Worm (Caenorhabditis elegans): ENCODE results near the gene ecps-1.
"Not testable (repeated sequence)": the region's sequence is repeated elsewhere in the genome, so short reads cannot be mapped to it uniquely, and the experiment has no call there.

ecps-1 gene

ce11 chrIII:10451012-10451411 lies 9.3 kb downstream of the ecps-1 start, which contains the start of gene H04D03.4:
TSS of gene H04D03.4 (minus strand) at chrIII:10451112.
- TF ChIP-seq ceh-16 (tag; optimal IDR thresholded peaks at IDR 0.05), result no peak
- TF ChIP-seq snpc-4 (tag; optimal IDR thresholded peaks at IDR 0.05), result no peak
- TF ChIP-seq nhr-67 (tag; optimal IDR thresholded peaks at IDR 0.05), result no peak
- no peak for TF ChIP-seq nhr-23 (tag; optimal IDR thresholded peaks at IDR 0.05)
- TF ChIP-seq aly-2 (tag; optimal IDR thresholded peaks at IDR 0.05), result no peak
- no peak for TF ChIP-seq egl-5 (tag; optimal IDR thresholded peaks at IDR 0.05)
- no peak for TF ChIP-seq nhr-77 (tag; optimal IDR thresholded peaks at IDR 0.05)
- TF ChIP-seq lsy-12 (tag; optimal IDR thresholded peaks at IDR 0.05), result no peak

ce11 chrIII:10446730-10447129 lies 13.6 kb downstream of the ecps-1 start, which contains the start of gene H04D03.7:
TSS of gene H04D03.7 (minus strand) at chrIII:10446830.
- TF ChIP-seq egl-5 (tag; optimal IDR thresholded peaks at IDR 0.05) (no peak), sea-2 (GFP tag; optimal IDR thresholded peaks at IDR 0.05) (no peak), snpc-4 (tag; optimal IDR thresholded peaks at IDR 0.05) (no peak), R02D3.7 (tag; optimal IDR thresholded peaks at IDR 0.05) (no peak), nhr-28 (tag; optimal IDR thresholded peaks at IDR 0.05) (no peak), lin-39 (tag; optimal IDR thresholded peaks at IDR 0.05) (no peak), ceh-9 (tag; optimal IDR thresholded peaks at IDR 0.05) (no peak), fkh-2 (tag; optimal IDR thresholded peaks at IDR 0.05) (no peak), nhr-237 (tag; optimal IDR thresholded peaks at IDR 0.05) (no peak), ceh-28 (tag; optimal IDR thresholded peaks at IDR 0.05) (no peak), jun-1 (tag; optimal IDR thresholded peaks at IDR 0.05) (no peak), elt-2 (tag; optimal IDR thresholded peaks at IDR 0.05) (no peak)

- TF ChIP-seq lsy-12 (tag; optimal IDR thresholded peaks at IDR 0.05), result no peak
- no peak for TF ChIP-seq fkh-10 (GFP tag; optimal IDR thresholded peaks at IDR 0.05)
- no peak for TF ChIP-seq R02D3.7 (tag; optimal IDR thresholded peaks at IDR 0.05)
- no peak for TF ChIP-seq unc-62 (GFP tag; optimal IDR thresholded peaks at IDR 0.05)
- no peak for TF ChIP-seq mdl-1 (tag; optimal IDR thresholded peaks at IDR 0.05)
- TF ChIP-seq skn-1 (tag; optimal IDR thresholded peaks at IDR 0.05), result no peak
- TF ChIP-seq ceh-9 (tag; optimal IDR thresholded peaks at IDR 0.05), result no peak
Measured at ce11 chrIII:10442355-10443140, 17.8 kb downstream of the ecps-1 start, which contains the start of the genes H04D03.2 and ecps-2. TSS of gene H04D03.2 (minus strand) at chrIII:10442405. TSS of gene ecps-2 (plus strand) at chrIII:10443090.

- TF ChIP-seq ZK546.5, zag-1, lin-15B (tag; optimal IDR thresholded peaks at IDR 0.05): not testable (repeated sequence)
Measured at ce11 chrIII:10438780-10439179, 21.6 kb downstream of the ecps-1 start, which contains the start of gene H04D03.6. TSS of gene H04D03.6 (minus strand) at chrIII:10438880.

DNA sequence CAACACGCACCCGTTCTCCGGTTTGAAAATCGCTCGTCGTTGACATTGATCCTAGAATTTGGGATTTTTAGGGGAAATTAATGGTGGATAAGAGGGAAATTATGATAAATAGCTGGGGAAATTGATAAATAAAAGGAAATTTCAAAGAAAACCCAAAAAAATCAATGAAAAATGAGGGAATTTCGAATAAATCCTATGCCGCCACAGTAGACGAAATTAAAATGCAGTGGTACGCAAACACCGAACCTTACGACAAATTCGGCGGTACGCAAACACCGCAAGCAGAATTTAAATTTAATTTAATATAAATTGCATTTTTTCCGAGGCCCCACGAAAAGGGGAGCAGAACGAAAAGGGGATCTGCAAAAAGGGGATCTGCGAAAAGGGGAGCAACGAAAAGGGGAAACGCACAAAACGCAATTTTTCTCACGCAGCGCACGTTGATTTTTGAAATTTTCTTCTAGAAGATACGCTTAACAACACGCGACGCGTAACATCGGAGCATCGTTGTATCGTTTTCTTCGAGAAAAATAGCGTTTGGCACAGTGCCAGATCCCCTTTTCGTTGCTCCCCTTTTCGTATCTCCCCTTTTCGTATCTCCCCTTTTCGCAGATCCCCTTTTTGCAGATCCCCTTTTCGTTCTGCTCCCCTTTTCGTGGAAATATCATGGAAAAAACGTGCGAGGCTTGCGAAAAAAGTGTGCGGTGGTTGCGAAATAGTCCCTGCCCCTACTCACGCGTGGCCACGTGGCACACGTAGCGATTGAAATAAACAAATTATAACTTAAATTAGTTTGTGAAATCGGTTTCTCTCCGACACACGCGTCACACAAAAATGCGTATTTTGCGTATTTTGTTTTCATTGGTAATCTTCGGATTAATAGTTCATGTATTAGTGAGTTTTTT lies 24.2 kb downstream of the ecps-1 start, which contains the start of the genes smrd-1 and enu-3.1:
Gene smrd-1 (minus strand): TSS at position 51 of the 905 bp plus-strand sequence.
Gene enu-3.1 (plus strand): TSS at position 339 of the 905 bp plus-strand sequence.
- TF ChIP-seq nhr-43 (tag; optimal IDR thresholded peaks at IDR 0.05; ENCODE audit: poor library complexity, severe bottlenecking) (peak; percentile 30), hmg-11 (tag; optimal IDR thresholded peaks at IDR 0.05) (peak; percentile 22), nhr-23 (tag; optimal IDR thresholded peaks at IDR 0.05) (peak; percentile 2), nfya-1 (tag; optimal IDR thresholded peaks at IDR 0.05; ENCODE audit: insufficient read depth) (peak; percentile 67), pha-4 (tag; optimal IDR thresholded peaks at IDR 0.05) (peak; percentile 5), tbx-2 (tag; optimal IDR thresholded peaks at IDR 0.05) (peak; percentile 2), fkh-10 (GFP tag; optimal IDR thresholded peaks at IDR 0.05) (peak; percentile 29), lin-15B (tag; optimal IDR thresholded peaks at IDR 0.05) (peak; percentile 78), lin-39 (tag; optimal IDR thresholded peaks at IDR 0.05) (peak; percentile 29), pqm-1 (tag; optimal IDR thresholded peaks at IDR 0.05) (peak; percentile 0)

Measured in whole organism, L3 larva.